Fruit fly (Drosophila melanogaster) whole organism, embryonic: Measurements from ENCODE around the gene CG5541.

Source experiments
- Antp ChIP-seq: fragments of 200-800 bp; sonication (Bioruptor generic); optimal IDR thresholded peaks from 3 replicates; lab custom pipeline; 2016; ENCODE audit warnings: missing biosample characterization, missing genetic modification characterization
- B-H2 ChIP-seq: fragments of 200-800 bp; sonication (Bioruptor generic); optimal IDR thresholded peaks from 2 replicates; lab custom pipeline; 2018; ENCODE audit warnings: missing biosample characterization, mild to moderate bottlenecking, missing genetic modification characterization
- C15 ChIP-seq: fragments of 200-800 bp; sonication (Bioruptor generic); IDR thresholded peaks from 3 replicates; pipeline ENCODE4 v1.3.6; 2022; ENCODE audit warnings: missing biosample characterization, missing genetic modification characterization
- CG11093 ChIP-seq: fragments of 200-800 bp; sonication (Bioruptor generic); IDR thresholded peaks from 3 replicates; pipeline ENCODE4 v1.3.6; 2022; ENCODE audit warnings: missing biosample characterization, missing genetic modification characterization
- CG11398 ChIP-seq: fragments of 200-800 bp; sonication (Bioruptor generic); optimal IDR thresholded peaks from 2 replicates; lab custom pipeline; 2016; ENCODE audit warnings: missing biosample characterization, missing genetic modification characterization
- CG11504 ChIP-seq: fragments of 200-800 bp; sonication (Bioruptor generic); optimal IDR thresholded peaks from 3 replicates; lab custom pipeline; 2019; ENCODE audit warnings: missing biosample characterization, mild to moderate bottlenecking, missing genetic modification characterization, moderate library complexity
- CG12744 ChIP-seq: fragments of 200-800 bp; sonication (Bioruptor generic); optimal IDR thresholded peaks from 2 replicates; lab custom pipeline; 2016; ENCODE audit warnings: missing biosample characterization, missing genetic modification characterization
- CG13624 ChIP-seq: fragments of 200-800 bp; sonication (Bioruptor generic); optimal IDR thresholded peaks from 2 replicates; lab custom pipeline; 2016; ENCODE audit warnings: missing biosample characterization, missing genetic modification characterization
- CG1603 ChIP-seq: fragments of 200-800 bp; sonication (Bioruptor generic); optimal IDR thresholded peaks from 2 replicates; lab custom pipeline; 2019; ENCODE audit warnings: missing biosample characterization, mild to moderate bottlenecking, missing genetic modification characterization, moderate library complexity
- CG16863 ChIP-seq: fragments of 200-800 bp; sonication (Bioruptor generic); optimal IDR thresholded peaks from 3 replicates; lab custom pipeline; 2016; ENCODE audit warnings: missing biosample characterization, missing genetic modification characterization
- CG17385 ChIP-seq: fragments of 200-800 bp; sonication (Bioruptor generic); optimal IDR thresholded peaks from 3 replicates; lab custom pipeline; 2018; ENCODE audit warnings: missing biosample characterization, mild to moderate bottlenecking, missing genetic modification characterization
- CG2875 ChIP-seq: fragments of 200-800 bp; sonication (Bioruptor generic); optimal IDR thresholded peaks from 2 replicates; lab custom pipeline; 2017; ENCODE audit warnings: missing biosample characterization, mild to moderate bottlenecking, missing genetic modification characterization, missing genetic modification reagents
- CG32532 ChIP-seq: fragments of 200-800 bp; sonication (Bioruptor generic); IDR thresholded peaks from 2 replicates; pipeline ENCODE4 v1.3.6; 2022; ENCODE audit warnings: missing biosample characterization, missing genetic modification characterization
- CG33213 ChIP-seq: fragments of 200-800 bp; sonication (Bioruptor generic); optimal IDR thresholded peaks from 3 replicates; lab custom pipeline; 2016; ENCODE audit warnings: missing biosample characterization, missing genetic modification characterization
- CG42726 ChIP-seq: fragments of 200-800 bp; sonication (Bioruptor generic); IDR thresholded peaks from 2 replicates; pipeline ENCODE4 v1.3.6; 2022; ENCODE audit warnings: missing biosample characterization, missing genetic modification characterization; ENCODE audit not compliant: partially characterized antibody
- CG4730 ChIP-seq: fragments of 200-800 bp; sonication (Bioruptor generic); IDR thresholded peaks from 2 replicates; pipeline ENCODE4 v1.3.6; 2022; ENCODE audit warnings: missing biosample characterization, missing genetic modification characterization
- CG4820 ChIP-seq: fragments of 200-800 bp; sonication (Bioruptor generic); optimal IDR thresholded peaks from 3 replicates; lab custom pipeline; 2016; ENCODE audit warnings: missing biosample characterization, missing genetic modification characterization
- CG6683 ChIP-seq: fragments of 200-800 bp; sonication (Bioruptor generic); optimal IDR thresholded peaks from 2 replicates; lab custom pipeline; 2017; ENCODE audit warnings: missing biosample characterization, mild to moderate bottlenecking, missing genetic modification characterization, missing genetic modification reagents
- CG7928 ChIP-seq: fragments of 200-800 bp; sonication (Bioruptor generic); optimal IDR thresholded peaks from 2 replicates; lab custom pipeline; 2017; ENCODE audit warnings: missing biosample characterization, mild to moderate bottlenecking, missing genetic modification characterization
- CG8388 ChIP-seq: fragments of 200-800 bp; sonication (Bioruptor generic); optimal IDR thresholded peaks from 2 replicates; lab custom pipeline; 2019; ENCODE audit warnings: missing biosample characterization, mild to moderate bottlenecking, missing genetic modification characterization, moderate library complexity
- CG9797 ChIP-seq: fragments of 200-800 bp; sonication (Bioruptor generic); optimal IDR thresholded peaks from 3 replicates; lab custom pipeline; 2018; ENCODE audit warnings: missing biosample characterization, mild to moderate bottlenecking, missing genetic modification characterization
- CG9932 ChIP-seq: fragments of 200-800 bp; sonication (Bioruptor generic); IDR thresholded peaks from 2 replicates; pipeline ENCODE4 v1.3.6; 2022; ENCODE audit warnings: missing biosample characterization, missing genetic modification characterization
- Dip3 ChIP-seq: fragments of 200-800 bp; sonication (Bioruptor generic); optimal IDR thresholded peaks from 3 replicates; lab custom pipeline; 2016; ENCODE audit warnings: missing biosample characterization, missing genetic modification characterization
- Drgx ChIP-seq: fragments of 200-800 bp; sonication (Bioruptor generic); IDR thresholded peaks from 2 replicates; pipeline ENCODE4 v1.3.6; 2022; ENCODE audit warnings: missing biosample characterization, missing genetic modification characterization
- Nf-YB ChIP-seq: fragments of 200-800 bp; sonication (Bioruptor generic); optimal IDR thresholded peaks from 3 replicates; lab custom pipeline; 2019; ENCODE audit warnings: missing biosample characterization, mild to moderate bottlenecking, missing genetic modification characterization, moderate library complexity
- Oli ChIP-seq: fragments of 200-800 bp; sonication (Bioruptor generic); optimal IDR thresholded peaks from 2 replicates; lab custom pipeline; 2018; ENCODE audit warnings: missing biosample characterization, mild to moderate bottlenecking, missing genetic modification characterization, moderate library complexity
- Ptx1 ChIP-seq: fragments of 200-800 bp; sonication (Bioruptor generic); IDR thresholded peaks from 2 replicates; pipeline ENCODE4 v1.3.6; 2022; ENCODE audit warnings: missing biosample characterization, missing genetic modification characterization
- TFAM ChIP-seq: fragments of 200-800 bp; sonication (Bioruptor generic); optimal IDR thresholded peaks from 2 replicates; lab custom pipeline; 2017; ENCODE audit warnings: missing biosample characterization, missing genetic modification characterization, inconsistent platforms
- Trl ChIP-seq, 3 experiments: fragments of >200 bp in 2 of 3; fragments of 200-800 bp in 1 of 3; sonication (Bioruptor generic) in 1 of 3; optimal IDR thresholded peaks; 2 replicates in 1 of 3; 3 replicates in 2 of 3; lab custom pipeline; 2016 to 2017; ENCODE audit warnings: missing biosample characterization in 1 of 3, missing genetic modification characterization in 1 of 3
- Usf ChIP-seq: fragments of 200-800 bp; sonication (Bioruptor generic); optimal IDR thresholded peaks from 2 replicates; lab custom pipeline; 2017; ENCODE audit warnings: missing genotype, missing biosample characterization, missing genetic modification characterization
- Xrp1 ChIP-seq: fragments of 200-800 bp; sonication (Bioruptor generic); IDR thresholded peaks from 2 replicates; pipeline ENCODE4 v1.3.6; 2022; ENCODE audit warnings: missing biosample characterization, missing genetic modification characterization
- ash1 ChIP-seq: fragments of 200-800 bp; sonication (Bioruptor generic); optimal IDR thresholded peaks from 2 replicates; lab custom pipeline; 2018; ENCODE audit warnings: missing biosample characterization, mild to moderate bottlenecking, missing genetic modification characterization
- corto ChIP-seq: fragments of 200-800 bp; sonication (Bioruptor generic); optimal IDR thresholded peaks from 2 replicates; lab custom pipeline; 2016; ENCODE audit warnings: missing biosample characterization, mild to moderate bottlenecking, missing genetic modification characterization, moderate library complexity
- crp ChIP-seq, 2 experiments: fragments of 200-800 bp; sonication (Bioruptor generic); optimal IDR thresholded peaks; 2 replicates in 1 of 2; 3 replicates in 1 of 2; lab custom pipeline; 2017; ENCODE audit warnings: missing biosample characterization in 2 of 2, missing genetic modification characterization in 2 of 2, mild to moderate bottlenecking in 1 of 2, moderate library complexity in 1 of 2
- dan ChIP-seq: fragments of 200-800 bp; sonication (Bioruptor generic); IDR thresholded peaks from 2 replicates; pipeline ENCODE4 v1.3.6; 2022; ENCODE audit warnings: missing biosample characterization, missing genetic modification characterization
- dysf ChIP-seq: fragments of 200-800 bp; sonication (Bioruptor generic); IDR thresholded peaks from 3 replicates; pipeline ENCODE4 v1.3.6; 2022; ENCODE audit warnings: missing biosample characterization, missing genetic modification characterization
- eyg ChIP-seq: fragments of 200-800 bp; sonication (Bioruptor generic); optimal IDR thresholded peaks from 3 replicates; lab custom pipeline; 2016; ENCODE audit warnings: missing biosample characterization, missing genetic modification characterization
- grn ChIP-seq: fragments of 200-800 bp; sonication (Bioruptor generic); optimal IDR thresholded peaks from 3 replicates; lab custom pipeline; 2017; ENCODE audit warnings: missing biosample characterization, missing genetic modification characterization
- hb ChIP-seq: fragments of 200-800 bp; sonication (Bioruptor generic); IDR thresholded peaks from 3 replicates; pipeline ENCODE4 v1.3.6; 2022; ENCODE audit warnings: missing biosample characterization, missing genetic modification characterization; ENCODE audit not compliant: partially characterized antibody
- kay ChIP-seq: fragments of 200-800 bp; sonication (Bioruptor generic); optimal IDR thresholded peaks from 2 replicates; lab custom pipeline; 2016; ENCODE audit warnings: missing biosample characterization, missing genetic modification characterization
- mld ChIP-seq: fragments of 200-800 bp; sonication (Bioruptor generic); IDR thresholded peaks from 3 replicates; pipeline ENCODE4 v1.3.6; 2022; ENCODE audit warnings: missing biosample characterization, missing genetic modification characterization; ENCODE audit not compliant: partially characterized antibody
- pfk ChIP-seq: fragments of 200-800 bp; sonication (Bioruptor generic); optimal IDR thresholded peaks from 2 replicates; lab custom pipeline; 2018; ENCODE audit warnings: missing biosample characterization, mild to moderate bottlenecking, missing genetic modification characterization, moderate library complexity
- sima ChIP-seq: fragments of 200-800 bp; sonication (Bioruptor generic); optimal IDR thresholded peaks from 2 replicates; lab custom pipeline; 2016; ENCODE audit warnings: missing biosample characterization, missing genetic modification characterization
- slbo ChIP-seq: fragments of 200-800 bp; sonication (Bioruptor generic); IDR thresholded peaks from 2 replicates; pipeline ENCODE4 v1.3.6; 2022; ENCODE audit warnings: missing biosample characterization, missing genetic modification characterization
- stwl ChIP-seq: fragments of 200-800 bp; sonication (Bioruptor generic); optimal IDR thresholded peaks from 3 replicates; lab custom pipeline; 2018; ENCODE audit warnings: missing biosample characterization, mild to moderate bottlenecking, missing genetic modification characterization, moderate library complexity
- tap ChIP-seq: fragments of 200-800 bp; optimal IDR thresholded peaks from 3 replicates; lab custom pipeline; 2019; ENCODE audit warnings: missing biosample characterization, mild to moderate bottlenecking, missing genetic modification characterization, moderate library complexity
- tup ChIP-seq: fragments of 200-800 bp; sonication (Bioruptor generic); optimal IDR thresholded peaks from 2 replicates; lab custom pipeline; 2016; ENCODE audit warnings: missing biosample characterization, mild to moderate bottlenecking, missing genetic modification characterization, moderate library complexity
- yki ChIP-seq: fragments of >200 bp; optimal IDR thresholded peaks from 3 replicates; lab custom pipeline; 2018
- z ChIP-seq: fragments of 200-800 bp; sonication (Bioruptor generic); IDR thresholded peaks from 3 replicates; pipeline ENCODE4 v1.3.6; 2022; ENCODE audit warnings: missing biosample characterization, missing genetic modification characterization

The CG5541 gene

DNA sequence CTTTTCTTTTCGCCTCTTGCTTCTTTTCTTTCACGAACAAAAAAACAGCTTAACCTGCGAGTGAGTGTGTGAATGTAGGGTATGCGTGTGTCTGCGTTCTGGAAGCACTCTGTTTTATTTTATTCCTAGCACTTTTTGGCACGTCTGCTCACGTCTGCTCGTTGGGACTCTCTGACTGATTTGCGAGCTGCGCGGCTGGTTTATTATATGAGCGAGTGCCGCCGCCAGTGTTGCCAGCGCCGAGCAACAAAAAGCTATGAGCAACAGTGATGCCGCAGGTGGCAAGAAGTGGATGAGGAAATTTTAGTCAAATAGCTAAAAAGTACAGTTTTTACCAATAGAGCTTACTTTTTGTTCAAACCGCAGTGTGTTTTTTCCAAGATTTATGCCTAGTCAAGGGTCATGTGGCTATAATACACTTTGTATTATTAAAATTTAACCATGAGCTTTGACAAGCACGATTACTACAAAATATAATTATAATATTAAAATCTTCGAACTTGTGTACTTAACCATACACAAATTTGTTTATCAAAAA is 32.2 kb downstream of the CG5541 start, which contains the start of gene Lsd-2 (continued):
- 0 out of 3 replicates have a peak, but pooled peaks have one; percentile 18 for TF ChIP-seq z (GFP tag; lab: Robert Waterston, UW)
- no peak for TF ChIP-seq kay (GFP tag; lab: Kevin White, UChicago)
- TF ChIP-seq CG17385 (GFP tag; lab: Kevin White, UChicago) = no peak
- no peak for TF ChIP-seq dysf (GFP tag; lab: Robert Waterston, UW)
- TF ChIP-seq eyg = peak; percentile 25
- TF ChIP-seq CG2875 = no peak
- TF ChIP-seq CG12744 = no peak

DNA sequence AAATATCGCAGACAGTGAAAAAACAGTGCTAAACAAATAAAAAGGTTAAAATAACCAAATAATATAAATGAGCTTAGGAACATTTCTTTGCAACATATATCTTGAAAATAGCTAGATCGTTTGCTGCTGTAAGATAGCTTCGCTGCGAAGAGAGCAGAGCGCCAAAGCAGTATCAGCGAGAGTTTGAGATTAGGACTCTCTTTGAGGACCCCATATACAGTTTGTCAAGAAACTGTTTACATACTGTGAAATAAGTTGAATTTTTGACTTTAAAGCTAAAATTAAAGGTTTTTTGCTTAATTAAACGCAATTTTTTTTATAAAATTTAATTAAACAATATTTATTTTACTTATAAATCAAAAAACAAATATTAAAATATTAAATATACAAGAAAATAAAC is 32.7 kb downstream of the CG5541 start:
- TF ChIP-seq Oli (no peak), CG7928 (GFP tag; lab: Kevin White, UChicago) (no peak), tup (GFP tag; lab: Kevin White, UChicago) (no peak), Trl (optimal IDR thresholded peaks at IDR 0.05; lab: Kevin White, UChicago) (peak; percentile 60 to 68), Trl (GFP tag; optimal IDR thresholded peaks at IDR 0.05; lab: Kevin White, UChicago) (no peak), Drgx (no peak), CG9797 (no peak), CG4730 (GFP tag; lab: Robert Waterston, UW) (peak; percentile 37; the same call in 1 of the 2 replicates), CG11398 (GFP tag; lab: Kevin White, UChicago) (no peak), Xrp1 (peak; percentile 22; the same call in 1 of the 2 replicates), corto (GFP tag; lab: Kevin White, UChicago) (no peak), hb (GFP tag; lab: Robert Waterston, UW) (no peak), CG4820 (no peak), ash1 (GFP tag; lab: Kevin White, UChicago) (no peak), TFAM (no peak), CG9932 (GFP tag; lab: Robert Waterston, UW) (peak; percentile 15; the same call in 1 of the 2 replicates), CG13624 (GFP tag; lab: Kevin White, UChicago) (no peak), CG32532 (peak; percentile 52; the same call in 1 of the 2 replicates), CG11504 (peak; percentile 88), Ptx1 (GFP tag; lab: Robert Waterston, UW) (peak; percentile 22; the same call in 1 of the 2 replicates), Nf-YB (GFP tag; lab: Kevin White, UChicago) (no peak), B-H2 (no peak), dan (GFP tag; lab: Robert Waterston, UW) (no peak), kay (GFP tag; lab: Kevin White, UChicago) (no peak), mld (GFP tag; lab: Robert Waterston, UW) (no peak), CG8388 (peak; percentile 65), CG42726 (GFP tag; lab: Robert Waterston, UW) (no peak), grn (GFP tag; lab: Kevin White, UChicago) (no peak), yki (lab: Kevin White, UChicago) (peak; percentile 23), sima (GFP tag; lab: Kevin White, UChicago) (no peak), Antp (no peak), CG1603 (tag; lab: Kevin White, UChicago) (no peak), pfk (GFP tag; lab: Kevin White, UChicago) (no peak), CG33213 (GFP tag; lab: Kevin White, UChicago) (no peak), slbo (GFP tag; lab: Robert Waterston, UW) (peak; percentile 36; the same call in 1 of the 2 replicates), CG6683 (GFP tag; lab: Kevin White, UChicago) (no peak), C15 (GFP tag; lab: Robert Waterston, UW) (no peak), crp (GFP tag; optimal IDR thresholded peaks at IDR 0.05; lab: Kevin White, UChicago) (no peak), Usf (GFP tag; lab: Kevin White, UChicago) (no peak), stwl (no peak), CG16863 (no peak), Dip3 (GFP tag; lab: Kevin White, UChicago) (no peak), CG11093 (GFP tag; lab: Robert Waterston, UW) (no peak), tap (no peak)
